Fruit fly (Drosophila melanogaster) whole organism, embryonic: ENCODE results near the gene CG8665.

ENCODE experiments used
- Atf3 ChIP-seq: fragments of 200-800 bp; sonication (Bioruptor generic); optimal IDR thresholded peaks from 3 replicates; lab custom pipeline; 2016; ENCODE audit warnings: missing biosample characterization, missing genetic modification characterization
- CG1024 ChIP-seq: fragments of 200-800 bp; sonication (Bioruptor generic); IDR thresholded peaks from 2 replicates; pipeline ENCODE4 v1.3.6; 2022; ENCODE audit warnings: missing biosample characterization, missing genetic modification characterization
- CG11696 ChIP-seq: fragments of 200-800 bp; sonication (Bioruptor generic); IDR thresholded peaks from 2 replicates; pipeline ENCODE4 v1.3.6; 2022; ENCODE audit warnings: missing biosample characterization, missing genetic modification characterization
- CG13296 ChIP-seq: fragments of 200-800 bp; sonication (Bioruptor generic); optimal IDR thresholded peaks from 3 replicates; lab custom pipeline; 2018; ENCODE audit warnings: missing biosample characterization, mild to moderate bottlenecking, missing genetic modification characterization
- CG13775 ChIP-seq: fragments of 200-800 bp; sonication (Bioruptor generic); optimal IDR thresholded peaks from 3 replicates; lab custom pipeline; 2017; ENCODE audit warnings: missing biosample characterization, mild to moderate bottlenecking, missing genetic modification characterization
- CG18619 ChIP-seq: fragments of 200-800 bp; sonication (Bioruptor generic); optimal IDR thresholded peaks from 3 replicates; lab custom pipeline; 2017; ENCODE audit warnings: missing biosample characterization, mild to moderate bottlenecking, missing genetic modification characterization
- CG32772 ChIP-seq: fragments of 200-800 bp; sonication (Bioruptor generic); IDR thresholded peaks from 2 replicates; pipeline ENCODE4 v1.3.6; 2022; ENCODE audit warnings: missing biosample characterization, missing genetic modification characterization
- CG33557 ChIP-seq: fragments of 200-800 bp; sonication (Bioruptor generic); optimal IDR thresholded peaks from 2 replicates; lab custom pipeline; 2019; ENCODE audit warnings: missing biosample characterization, mild to moderate bottlenecking, missing genetic modification characterization, moderate library complexity
- CG34224 ChIP-seq: fragments of 200-800 bp; sonication (Bioruptor generic); IDR thresholded peaks from 3 replicates; pipeline ENCODE4 v1.3.6; 2022; ENCODE audit warnings: missing biosample characterization, missing genetic modification characterization; ENCODE audit not compliant: partially characterized antibody
- CG3726 ChIP-seq: fragments of 200-800 bp; sonication (Bioruptor generic); IDR thresholded peaks from 3 replicates; pipeline ENCODE4, ENCODE4 v1.3.6; 2022; ENCODE audit warnings: missing biosample characterization, missing genetic modification characterization
- CG3838 ChIP-seq: fragments of 200-800 bp; sonication (Bioruptor generic); optimal IDR thresholded peaks from 3 replicates; lab custom pipeline; 2016; ENCODE audit warnings: missing biosample characterization, missing genetic modification characterization
- CG4730 ChIP-seq: fragments of 200-800 bp; sonication (Bioruptor generic); IDR thresholded peaks from 2 replicates; pipeline ENCODE4 v1.3.6; 2022; ENCODE audit warnings: missing biosample characterization, missing genetic modification characterization
- CG4854 ChIP-seq: fragments of 200-800 bp; sonication (Bioruptor generic); optimal IDR thresholded peaks from 2 replicates; lab custom pipeline; 2016; ENCODE audit warnings: missing biosample characterization, missing genetic modification characterization, inconsistent platforms
- CG6254 ChIP-seq: fragments of 200-800 bp; sonication (Bioruptor generic); optimal IDR thresholded peaks from 3 replicates; lab custom pipeline; 2017; ENCODE audit warnings: mild to moderate bottlenecking, missing biosample characterization, missing genetic modification reagents, missing genetic modification characterization
- CG6813 ChIP-seq: fragments of 200-800 bp; sonication (Bioruptor generic); optimal IDR thresholded peaks from 2 replicates; lab custom pipeline; 2017; ENCODE audit warnings: missing biosample characterization, missing genetic modification characterization, mild to moderate bottlenecking, moderate library complexity, missing genetic modification reagents
- CG7839 ChIP-seq: fragments of 200-800 bp; sonication (Bioruptor generic); optimal IDR thresholded peaks from 3 replicates; lab custom pipeline; 2018; ENCODE audit warnings: missing biosample characterization, mild to moderate bottlenecking, missing genetic modification characterization, moderate library complexity
- CG7928 ChIP-seq: fragments of 200-800 bp; sonication (Bioruptor generic); optimal IDR thresholded peaks from 2 replicates; lab custom pipeline; 2017; ENCODE audit warnings: missing biosample characterization, mild to moderate bottlenecking, missing genetic modification characterization
- CG9727 ChIP-seq: fragments of 200-800 bp; sonication (Bioruptor generic); optimal IDR thresholded peaks from 3 replicates; lab custom pipeline; 2017; ENCODE audit warnings: missing biosample characterization, mild to moderate bottlenecking, missing genetic modification characterization
- Dref ChIP-seq: fragments of 200-800 bp; sonication (Bioruptor generic); IDR thresholded peaks from 2 replicates; pipeline ENCODE4 v1.3.6; 2022; ENCODE audit warnings: missing biosample characterization, missing genetic modification characterization
- Ets65A ChIP-seq: fragments of 200-800 bp; sonication (Bioruptor generic); peaks from one replicate; lab custom pipeline; 2016; ENCODE audit warnings: missing biosample characterization, missing genetic modification characterization
- Fer1 ChIP-seq: fragments of 200-800 bp; sonication (Bioruptor generic); optimal IDR thresholded peaks from 2 replicates; lab custom pipeline; 2017; ENCODE audit warnings: missing biosample characterization, mild to moderate bottlenecking, missing genetic modification characterization
- GATAe ChIP-seq: fragments of 200-800 bp; sonication (Bioruptor generic); conservative IDR thresholded peaks from 2 replicates; pipeline ENCODE4 v1.3.6; 2022; ENCODE audit warnings: missing biosample characterization, missing genetic modification characterization
- MESR4 ChIP-seq: fragments of 200-800 bp; sonication (Bioruptor generic); optimal IDR thresholded peaks from 2 replicates; lab custom pipeline; 2018; ENCODE audit warnings: missing biosample characterization, mild to moderate bottlenecking, missing genetic modification characterization, moderate library complexity
- Med ChIP-seq: fragments of 200-800 bp; sonication (Bioruptor generic); peaks from one replicate; lab custom pipeline; 2016; ENCODE audit warnings: missing biosample characterization, missing genetic modification characterization, mild to moderate bottlenecking, inconsistent platforms, moderate library complexity
- NK7.1 ChIP-seq: fragments of 200-800 bp; sonication (Bioruptor generic); optimal IDR thresholded peaks from 3 replicates; lab custom pipeline; 2016; ENCODE audit warnings: missing biosample characterization, missing genetic modification characterization
- Ptx1 ChIP-seq: fragments of 200-800 bp; sonication (Bioruptor generic); IDR thresholded peaks from 2 replicates; pipeline ENCODE4 v1.3.6; 2022; ENCODE audit warnings: missing biosample characterization, missing genetic modification characterization
- Sin3A ChIP-seq: fragments of >200 bp; optimal IDR thresholded peaks from 2 replicates; lab custom pipeline; 2018
- TFAM ChIP-seq: fragments of 200-800 bp; sonication (Bioruptor generic); optimal IDR thresholded peaks from 2 replicates; lab custom pipeline; 2017; ENCODE audit warnings: missing biosample characterization, missing genetic modification characterization, inconsistent platforms
- bsh ChIP-seq, 2 experiments: fragments of 200-800 bp; sonication (Bioruptor generic); optimal IDR thresholded peaks; 2 replicates each; lab custom pipeline; 2017 to 2018; ENCODE audit warnings: mild to moderate bottlenecking in 2 of 2, missing biosample characterization in 2 of 2, missing genetic modification characterization in 2 of 2, moderate library complexity in 1 of 2
- dan ChIP-seq: fragments of 200-800 bp; sonication (Bioruptor generic); IDR thresholded peaks from 2 replicates; pipeline ENCODE4 v1.3.6; 2022; ENCODE audit warnings: missing biosample characterization, missing genetic modification characterization
- ems ChIP-seq: fragments of 200-800 bp; sonication (Bioruptor generic); optimal IDR thresholded peaks from 3 replicates; lab custom pipeline; 2016; ENCODE audit warnings: missing biosample characterization, missing genetic modification characterization
- esg ChIP-seq: fragments of 200-800 bp; sonication (Bioruptor generic); conservative IDR thresholded peaks from 2 replicates; pipeline ENCODE4 v1.3.6; 2022; ENCODE audit warnings: missing biosample characterization, missing genetic modification characterization
- ewg ChIP-seq: fragments of 200-800 bp; sonication (Bioruptor generic); optimal IDR thresholded peaks from 3 replicates; lab custom pipeline; 2017; ENCODE audit warnings: mild to moderate bottlenecking, missing biosample characterization, missing genetic modification reagents, missing genetic modification characterization
- fru ChIP-seq: fragments of >200 bp; optimal IDR thresholded peaks from 2 replicates; lab custom pipeline; 2017
- gcm ChIP-seq: fragments of 200-800 bp; sonication (Bioruptor generic); optimal IDR thresholded peaks from 2 replicates; lab custom pipeline; 2019; ENCODE audit warnings: missing biosample characterization, mild to moderate bottlenecking, missing genetic modification characterization, moderate library complexity
- grau ChIP-seq: fragments of 200-800 bp; optimal IDR thresholded peaks from 3 replicates; lab custom pipeline; 2019; ENCODE audit warnings: missing biosample characterization, mild to moderate bottlenecking, missing genetic modification characterization, moderate library complexity
- jigr1 ChIP-seq: fragments of 200-800 bp; sonication (Bioruptor generic); IDR thresholded peaks from 3 replicates; pipeline ENCODE4 v1.3.6; 2022; ENCODE audit warnings: missing biosample characterization, missing genetic modification characterization
- kah ChIP-seq: fragments of 200-800 bp; sonication (Bioruptor generic); optimal IDR thresholded peaks from 2 replicates; lab custom pipeline; 2018; ENCODE audit warnings: missing biosample characterization, mild to moderate bottlenecking, missing genetic modification characterization
- lab ChIP-seq: fragments of 200-800 bp; sonication (Bioruptor generic); optimal IDR thresholded peaks from 3 replicates; lab custom pipeline; 2017; ENCODE audit warnings: missing biosample characterization, missing genetic modification characterization, mild to moderate bottlenecking, moderate library complexity, missing genetic modification reagents
- nerfin-2 ChIP-seq: fragments of 200-800 bp; sonication (Bioruptor generic); IDR thresholded peaks from 2 replicates; pipeline ENCODE4 v1.3.6; 2022; ENCODE audit warnings: missing biosample characterization, missing genetic modification characterization; ENCODE audit not compliant: partially characterized antibody
- pan ChIP-seq, 4 experiments: fragments of >200 bp in 3 of 4; fragments of 200-800 bp in 1 of 4; sonication (Bioruptor generic) in 1 of 4; optimal IDR thresholded peaks in 3 of 4; IDR thresholded peaks in 1 of 4; 2 replicates each; pipeline versions ENCODE4 v1.3.6 to Lab custom; 2017 to 2022; ENCODE audit warnings: missing biosample characterization in 2 of 4, missing genetic modification characterization in 2 of 4, mixed read lengths in 1 of 4
- pho ChIP-seq: fragments of 200-800 bp; sonication (Bioruptor generic); optimal IDR thresholded peaks from 2 replicates; lab custom pipeline; 2016; ENCODE audit warnings: missing biosample characterization, missing genetic modification characterization
- prd ChIP-seq, 3 experiments: fragments of >200 bp in 2 of 3; fragments of 200-800 bp in 1 of 3; sonication (Bioruptor generic) in 1 of 3; optimal IDR thresholded peaks in 2 of 3; IDR thresholded peaks in 1 of 3; 2 replicates in 2 of 3; 3 replicates in 1 of 3; pipeline versions ENCODE4 v1.3.6 to Lab custom; 2017 to 2022; ENCODE audit warnings: missing biosample characterization in 1 of 3, missing genetic modification characterization in 1 of 3
- sd ChIP-seq: fragments of 200-800 bp; sonication (Bioruptor generic); optimal IDR thresholded peaks from 3 replicates; lab custom pipeline; 2018; ENCODE audit warnings: missing biosample characterization, mild to moderate bottlenecking, missing genetic modification characterization, moderate library complexity
- sna ChIP-seq: fragments of 200-800 bp; sonication (Bioruptor generic); IDR thresholded peaks from 2 replicates; pipeline ENCODE4 v1.3.6; 2022; ENCODE audit warnings: missing biosample characterization, missing genetic modification characterization; ENCODE audit not compliant: partially characterized antibody
- sug ChIP-seq: fragments of 200-800 bp; optimal IDR thresholded peaks from 2 replicates; lab custom pipeline; 2019; ENCODE audit warnings: missing biosample characterization, mild to moderate bottlenecking, missing genetic modification characterization, moderate library complexity
- usp ChIP-seq: fragments of >200 bp; optimal IDR thresholded peaks from 2 replicates; lab custom pipeline; 2017; ENCODE audit warnings: missing biosample characterization, missing genetic modification characterization
- vvl ChIP-seq: fragments of 200-800 bp; sonication (Bioruptor generic); IDR thresholded peaks from 2 replicates; pipeline ENCODE4 v1.3.6; 2022; ENCODE audit warnings: missing biosample characterization, missing genetic modification characterization

The CG8665 gene

dm6 chr2L:21370886-21371285 is at the start of gene CG8665 (continued):
- TF ChIP-seq CG6813 (GFP tag; lab: Kevin White, UChicago) (peak; percentile 6), prd (optimal IDR thresholded peaks at IDR 0.05; lab: Kevin White, UChicago) (no peak), prd (GFP tag; IDR thresholded peaks at IDR 0.05; lab: Robert Waterston, UW) (no peak), CG1024 (GFP tag; lab: Robert Waterston, UW) (no peak), NK7.1 (no peak), gcm (GFP tag; lab: Kevin White, UChicago) (no peak), ewg (GFP tag; lab: Kevin White, UChicago) (peak; percentile 13), kah (GFP tag; lab: Kevin White, UChicago) (no peak), GATAe (GFP tag; lab: Robert Waterston, UW) (peak; percentile 81), lab (GFP tag; lab: Kevin White, UChicago) (peak; percentile 66), CG13775 (GFP tag; lab: Kevin White, UChicago) (no peak), sug (tag; lab: Kevin White, UChicago) (peak; percentile 70), MESR4 (GFP tag; lab: Kevin White, UChicago) (no peak), CG7928 (GFP tag; lab: Kevin White, UChicago) (no peak), CG7839 (tag; lab: Kevin White, UChicago) (peak; percentile 66), CG18619 (GFP tag; lab: Kevin White, UChicago) (no peak), Med (peak; percentile 91), pan (optimal IDR thresholded peaks at IDR 0.05; lab: Kevin White, UChicago) (no peak), pan (GFP tag; optimal IDR thresholded peaks at IDR 0.05 in 1 of 2, IDR thresholded peaks at IDR 0.05 in 1 of 2) (no peak), Sin3A (lab: Kevin White, UChicago) (no peak), CG11696 (GFP tag; lab: Robert Waterston, UW) (no peak), Atf3 (no peak), CG13296 (GFP tag; lab: Kevin White, UChicago) (no peak), Ptx1 (GFP tag; lab: Robert Waterston, UW) (peak; percentile 48), bsh (GFP tag; optimal IDR thresholded peaks at IDR 0.05; lab: Kevin White, UChicago) (peak in 1 of 2 experiments; percentile 46), CG33557 (GFP tag; lab: Kevin White, UChicago) (no peak), Fer1 (GFP tag; lab: Kevin White, UChicago) (no peak), CG34224 (GFP tag; lab: Robert Waterston, UW) (no peak), jigr1 (GFP tag; lab: Robert Waterston, UW) (no peak), dan (GFP tag; lab: Robert Waterston, UW) (no peak), ems (GFP tag; lab: Kevin White, UChicago) (no peak), CG6254 (GFP tag; lab: Kevin White, UChicago) (no peak), vvl (no peak; the same call in 1 of the 2 replicates), CG3726 (GFP tag; lab: Robert Waterston, UW) (no peak), nerfin-2 (GFP tag; lab: Robert Waterston, UW) (no peak), CG3838 (no peak), CG4854 (no peak), sd (tag; lab: Kevin White, UChicago) (no peak), CG4730 (GFP tag; lab: Robert Waterston, UW) (no peak), TFAM (no peak), esg (peak; percentile 8; the same call in 1 of the 2 replicates), Dref (GFP tag; lab: Robert Waterston, UW) (no peak), sna (no peak), CG9727 (peak; percentile 28), grau (peak; percentile 62), Ets65A (GFP tag; lab: Kevin White, UChicago) (peak; percentile 34), CG32772 (no peak), fru (lab: Kevin White, UChicago) (no peak), usp (GFP tag; lab: Kevin White, UChicago) (no peak), pho (GFP tag; lab: Kevin White, UChicago) (peak; percentile 44)
